Fruit fly (Drosophila melanogaster): ENCODE data around the gene GstD6.

Gene GstD6

dm6 chr3R:12350497-12350896 is 26.4 kb upstream of the GstD6 start, which contains the start of gene CG10038 (continued):
- TF ChIP-seq CG2202 (tag; optimal IDR thresholded peaks at IDR 0.05) = no peak
- no peak for TF ChIP-seq fd3F (GFP tag; optimal IDR thresholded peaks at IDR 0.05)
- TF ChIP-seq CG16813 (GFP tag; IDR thresholded peaks at IDR 0.05; ENCODE audit: partially characterized antibody) = peak; percentile 93
- no peak for TF ChIP-seq CG1602 (GFP tag; optimal IDR thresholded peaks at IDR 0.05)
- no peak for TF ChIP-seq CG15479 (GFP tag; optimal IDR thresholded peaks at IDR 0.05)
- peak; percentile 14 for TF ChIP-seq CG9876 (GFP tag; optimal IDR thresholded peaks at IDR 0.05)
- TF ChIP-seq usp (GFP tag; optimal IDR thresholded peaks at IDR 0.05) = no peak
- TF ChIP-seq BEAF-32 (GFP tag; optimal IDR thresholded peaks at IDR 0.05) = peak; percentile 93
- peak; percentile 36 for TF ChIP-seq Mad (GFP tag; optimal IDR thresholded peaks at IDR 0.05)
- no peak for TF ChIP-seq esg (GFP tag; conservative IDR thresholded peaks at IDR 0.05)
- peak; percentile 86 for TF ChIP-seq ftz-f1 (GFP tag; optimal IDR thresholded peaks at IDR 0.05)
- TF ChIP-seq CG7928 (GFP tag; optimal IDR thresholded peaks at IDR 0.05) = peak; percentile 47
- peak; percentile 62 for TF ChIP-seq CG12659 (GFP tag; optimal IDR thresholded peaks at IDR 0.05)
- no peak for TF ChIP-seq org-1 (GFP tag; optimal IDR thresholded peaks at IDR 0.05)
- peak; percentile 54 for TF ChIP-seq grau (tag; optimal IDR thresholded peaks at IDR 0.05)
- TF ChIP-seq CG11093 (GFP tag; IDR thresholded peaks at IDR 0.05) = no peak
- no peak for TF ChIP-seq cato (GFP tag; optimal IDR thresholded peaks at IDR 0.05; ENCODE audit: borderline replicate concordance)
- TF ChIP-seq CG13894 (tag; optimal IDR thresholded peaks at IDR 0.05) = no peak
- TF ChIP-seq Ets65A (GFP tag) = peak; percentile 93
- TF ChIP-seq Ravus (GFP tag; IDR thresholded peaks at IDR 0.05) = no peak
- no peak for TF ChIP-seq Neu2 (GFP tag; optimal IDR thresholded peaks at IDR 0.05; ENCODE audit: borderline replicate concordance)
- no peak for TF ChIP-seq CG12236 (GFP tag; optimal IDR thresholded peaks at IDR 0.05)
- TF ChIP-seq ato (GFP tag; IDR thresholded peaks at IDR 0.05; ENCODE audit: partially characterized antibody) = peak; percentile 87
- no peak for TF ChIP-seq CG8388 (GFP tag; optimal IDR thresholded peaks at IDR 0.05)
- TF ChIP-seq ham (GFP tag; IDR thresholded peaks at IDR 0.05) = no peak
- no peak for TF ChIP-seq CG4820 (GFP tag; optimal IDR thresholded peaks at IDR 0.05)
- no peak for TF ChIP-seq CG17568 (GFP tag; optimal IDR thresholded peaks at IDR 0.05)
- TF ChIP-seq CG10979 (tag; optimal IDR thresholded peaks at IDR 0.05) = peak; percentile 21
- 0 out of 3 replicates have a peak, but pooled peaks have one; percentile 23 for TF ChIP-seq ci (GFP tag; IDR thresholded peaks at IDR 0.05)
- no peak for TF ChIP-seq CG4854 (GFP tag; optimal IDR thresholded peaks at IDR 0.05)
- TF ChIP-seq CG10321 (GFP tag; IDR thresholded peaks at IDR 0.05) = no peak
- TF ChIP-seq CG34422 (GFP tag; IDR thresholded peaks at IDR 0.05) = peak; percentile 60; the same call in 2 of the 3 replicates
- no peak for TF ChIP-seq CG6654 (GFP tag; optimal IDR thresholded peaks at IDR 0.05)
- peak; percentile 41 for TF ChIP-seq CG13424 (tag; optimal IDR thresholded peaks at IDR 0.05)
- peak; percentile 25; the same call in 1 of the 2 replicates for TF ChIP-seq Adf1 (GFP tag; IDR thresholded peaks at IDR 0.05)
- no peak for TF ChIP-seq jumu (GFP tag; optimal IDR thresholded peaks at IDR 0.05)
- TF ChIP-seq CG16863 (GFP tag; optimal IDR thresholded peaks at IDR 0.05) = no peak
- TF ChIP-seq cad (GFP tag; optimal IDR thresholded peaks at IDR 0.05) = no peak
- no peak for TF ChIP-seq CG18476 (GFP tag; optimal IDR thresholded peaks at IDR 0.05)
- TF ChIP-seq sisA (GFP tag; IDR thresholded peaks at IDR 0.05) = no peak; the same call in 1 of the 2 replicates

dm6 chr3R:12352003-12352402 is 24.9 kb upstream of the GstD6 start, which contains the start of gene CG10041:
Gene CG10041 (minus strand): TSS chr3R:12352103.
- no peak for TF ChIP-seq CG18599 (GFP tag; optimal IDR thresholded peaks at IDR 0.05)
- TF ChIP-seq CG7928 (GFP tag; optimal IDR thresholded peaks at IDR 0.05) = no peak
- TF ChIP-seq ranshi (GFP tag; IDR thresholded peaks at IDR 0.05) = no peak
- TF ChIP-seq CG10543 (GFP tag; optimal IDR thresholded peaks at IDR 0.05) = no peak
- no peak for TF ChIP-seq MBD-R2 (GFP tag; IDR thresholded peaks at IDR 0.05)
- no peak for TF ChIP-seq Hr39 (optimal IDR thresholded peaks at IDR 0.05)
- no peak for TF ChIP-seq CG7372 (GFP tag; IDR thresholded peaks at IDR 0.05)
- TF ChIP-seq hth (optimal IDR thresholded peaks at IDR 0.05) = no peak
- TF ChIP-seq CG4617 (GFP tag; optimal IDR thresholded peaks at IDR 0.05; ENCODE audit: borderline replicate concordance) = no peak
- no peak for TF ChIP-seq CG12744 (GFP tag; optimal IDR thresholded peaks at IDR 0.05)
- TF ChIP-seq CG10267 (tag; optimal IDR thresholded peaks at IDR 0.05) = no peak
- TF ChIP-seq CG16779 (GFP tag; IDR thresholded peaks at IDR 0.05) = no peak
- no peak for TF ChIP-seq CG15696 (tag; optimal IDR thresholded peaks at IDR 0.05)
- TF ChIP-seq chinmo (GFP tag; IDR thresholded peaks at IDR 0.05; ENCODE audit: partially characterized antibody) = no peak
- TF ChIP-seq zf30C (GFP tag; optimal IDR thresholded peaks at IDR 0.05) = no peak
